Fruit fly (Drosophila melanogaster) whole organism, pupa: ENCODE data around the gene Dis3l2.

Experiments
- CG12605 ChIP-seq: fragments of 200-800 bp; sonication (Bioruptor generic); IDR thresholded peaks from 2 replicates; pipeline ENCODE4 v1.3.6; 2022; ENCODE audit warnings: missing biosample characterization, missing genetic modification characterization
- CG15710 ChIP-seq: fragments of 200-800 bp; sonication (Bioruptor generic); optimal IDR thresholded peaks from 2 replicates; lab custom pipeline; 2018; ENCODE audit warnings: missing biosample characterization, mild to moderate bottlenecking, missing genetic modification characterization, moderate library complexity
- CG8159 ChIP-seq: fragments of 200-800 bp; sonication (Bioruptor generic); optimal IDR thresholded peaks from 3 replicates; lab custom pipeline; 2018; ENCODE audit warnings: missing biosample characterization, mild to moderate bottlenecking, missing genetic modification characterization, moderate library complexity
- D1 ChIP-seq: fragments of 200-800 bp; sonication (Bioruptor generic); optimal IDR thresholded peaks from 2 replicates; lab custom pipeline; 2018; ENCODE audit warnings: missing biosample characterization, mild to moderate bottlenecking, missing genetic modification characterization, moderate library complexity
- EcR ChIP-seq: fragments of 200-800 bp; sonication (Bioruptor generic); optimal IDR thresholded peaks from 3 replicates; lab custom pipeline; 2019; ENCODE audit warnings: missing biosample characterization, missing genetic modification characterization, mild to moderate bottlenecking, moderate library complexity, missing genetic modification reagents
- Pif1B ChIP-seq: fragments of 200-800 bp; sonication (Bioruptor generic); optimal IDR thresholded peaks from 3 replicates; lab custom pipeline; 2016; ENCODE audit warnings: missing biosample characterization, missing genetic modification characterization
- fd96Ca ChIP-seq: fragments of 200-800 bp; sonication (Bioruptor generic); IDR thresholded peaks from 3 replicates; pipeline ENCODE4 v1.3.6; 2022; ENCODE audit warnings: missing biosample characterization, missing genetic modification characterization

- TF ChIP-seq D1 (tag; lab: Kevin White, UChicago) (no peak), CG12605 (GFP tag; lab: Robert Waterston, UW) (no peak), fd96Ca (GFP tag; lab: Robert Waterston, UW) (no peak; the same call in 2 of the 3 replicates), Pif1B (peak; percentile 16), CG8159 (tag; lab: Kevin White, UChicago) (peak; percentile 7), CG15710 (tag; lab: Kevin White, UChicago) (peak; percentile 13), EcR (no peak)
Measured at dm6 chr3L:264378-265151, 52.1 kb downstream of the Dis3l2 start, which contains the start of the genes Tudor-SN and mRpL17.
